Fruit fly (Drosophila melanogaster): ENCODE data around the gene Prx6a.

Prx6a gene

dm6 chr2L:2904316-2905050, 26.5 kb upstream of the Prx6a start:
- TF ChIP-seq Hnf4 (GFP tag; optimal IDR thresholded peaks at IDR 0.05), result peak; percentile 8
- TF ChIP-seq HLH106 (tag; optimal IDR thresholded peaks at IDR 0.05), result no peak
- TF ChIP-seq OdsH (GFP tag; optimal IDR thresholded peaks at IDR 0.05), result peak; percentile 11
- peak; percentile 50 for TF ChIP-seq GATAd (GFP tag; optimal IDR thresholded peaks at IDR 0.05)
- no peak for TF ChIP-seq Rel (GFP tag; optimal IDR thresholded peaks at IDR 0.05)
- no peak for TF ChIP-seq Rel (tag; optimal IDR thresholded peaks at IDR 0.05)
- no peak for TF ChIP-seq ey (GFP tag; optimal IDR thresholded peaks at IDR 0.05)

dm6 chr2L:2903649-2904048, 25.6 kb upstream of the Prx6a start:
- TF ChIP-seq Mio (GFP tag; optimal IDR thresholded peaks at IDR 0.05) (no peak), sage (GFP tag; optimal IDR thresholded peaks at IDR 0.05) (no peak), Hnf4 (GFP tag; optimal IDR thresholded peaks at IDR 0.05) (no peak), Dfd (GFP tag; optimal IDR thresholded peaks at IDR 0.05) (no peak), dl (GFP tag; optimal IDR thresholded peaks at IDR 0.05; ENCODE audit: insufficient read depth in 1 of 2, partially characterized antibody in 2 of 2) (no peak), CG9705 (GFP tag; optimal IDR thresholded peaks at IDR 0.05) (no peak), Rel (GFP tag; optimal IDR thresholded peaks at IDR 0.05) (no peak), Rel (tag; optimal IDR thresholded peaks at IDR 0.05) (no peak), rgr (GFP tag; optimal IDR thresholded peaks at IDR 0.05) (no peak), Hr78 (GFP tag; optimal IDR thresholded peaks at IDR 0.05) (no peak), CrebA (GFP tag; optimal IDR thresholded peaks at IDR 0.05; ENCODE audit: borderline replicate concordance) (no peak), lola (GFP tag; optimal IDR thresholded peaks at IDR 0.05) (no peak), Abd-B (GFP tag; optimal IDR thresholded peaks at IDR 0.05) (no peak), dsf (GFP tag; optimal IDR thresholded peaks at IDR 0.05; ENCODE audit: borderline replicate concordance) (no peak), fru (GFP tag; optimal IDR thresholded peaks at IDR 0.05) (no peak)

- TF ChIP-seq brk (GFP tag; optimal IDR thresholded peaks at IDR 0.05) (no peak), Dif (GFP tag; optimal IDR thresholded peaks at IDR 0.05; ENCODE audit: partially characterized antibody) (no peak), foxo (GFP tag; optimal IDR thresholded peaks at IDR 0.05) (peak in 1 of 2 experiments; percentile 0), lola (GFP tag; optimal IDR thresholded peaks at IDR 0.05) (no peak)
Observed at dm6 chr2L:2901445-2901844, 23.4 kb upstream of the Prx6a start.

DNA sequence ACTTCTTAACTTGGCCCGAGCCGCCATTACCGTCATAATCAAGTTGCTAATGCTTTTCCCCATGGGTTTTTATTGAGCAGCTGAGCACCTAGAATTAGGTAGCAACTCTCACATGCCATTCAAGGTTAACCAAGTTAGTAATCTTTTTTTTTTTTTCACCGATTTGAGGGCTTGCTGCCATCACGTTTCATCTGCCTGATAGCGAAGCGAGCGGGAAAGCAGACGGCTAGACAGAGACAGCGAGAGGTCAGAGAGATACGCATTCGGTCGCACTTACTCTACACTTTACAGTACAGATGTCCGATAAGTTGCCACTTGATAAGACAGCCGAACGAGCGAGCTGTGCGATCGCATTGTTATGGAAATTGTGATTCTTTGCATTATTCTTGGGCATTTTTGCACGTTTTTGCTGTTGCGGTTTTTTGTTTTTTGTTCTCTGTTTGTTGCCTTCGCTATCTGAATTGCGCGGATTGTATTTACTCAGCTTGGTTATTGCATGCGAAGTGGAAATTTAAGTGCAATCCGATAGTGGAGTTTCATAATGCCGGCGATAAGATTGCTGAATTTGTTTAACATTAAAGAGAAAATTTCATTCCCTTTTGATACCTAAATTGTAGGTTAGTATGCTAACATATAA, 22.5 kb upstream of the Prx6a start:
- no peak for TF ChIP-seq dmrt93B (GFP tag; optimal IDR thresholded peaks at IDR 0.05)
- no peak for TF ChIP-seq Rel (GFP tag; optimal IDR thresholded peaks at IDR 0.05)
- TF ChIP-seq Rel (tag; optimal IDR thresholded peaks at IDR 0.05), result peak; percentile 54
- peak; percentile 30 for TF ChIP-seq psq (GFP tag; optimal IDR thresholded peaks at IDR 0.05)
- TF ChIP-seq h (GFP tag; optimal IDR thresholded peaks at IDR 0.05), result peak; percentile 89

- TF ChIP-seq Hr83 (GFP tag; optimal IDR thresholded peaks at IDR 0.05; ENCODE audit: poor library complexity, severe bottlenecking) (no peak), CG32264 (GFP tag; optimal IDR thresholded peaks at IDR 0.05) (no peak), woc (GFP tag; optimal IDR thresholded peaks at IDR 0.05) (no peak), sage (GFP tag; optimal IDR thresholded peaks at IDR 0.05) (no peak), psq (GFP tag; optimal IDR thresholded peaks at IDR 0.05) (no peak), N (GFP tag; optimal IDR thresholded peaks at IDR 0.05) (no peak), Sp1 (GFP tag; optimal IDR thresholded peaks at IDR 0.05) (no peak), HLH106 (tag; optimal IDR thresholded peaks at IDR 0.05) (no peak), ey (GFP tag; optimal IDR thresholded peaks at IDR 0.05) (no peak), brk (GFP tag; optimal IDR thresholded peaks at IDR 0.05) (no peak), jim (GFP tag; optimal IDR thresholded peaks at IDR 0.05) (no peak)
Observed at dm6 chr2L:2898247-2898646, 20.2 kb upstream of the Prx6a start.

Measured in whole organism, wandering third instar larva.